Fruit fly (Drosophila melanogaster) whole organism, embryonic: ENCODE data around the gene CG5160.
A peak's percentile ranks its signal among the peaks of the same experiment; 100 is the strongest.

Experiments used
- Bteb2 ChIP-seq: fragments of 200-800 bp; sonication (Bioruptor generic); optimal IDR thresholded peaks from 2 replicates; lab custom pipeline; 2016; ENCODE audit warnings: missing biosample characterization, missing genetic modification characterization
- CG11398 ChIP-seq: fragments of 200-800 bp; sonication (Bioruptor generic); optimal IDR thresholded peaks from 2 replicates; lab custom pipeline; 2016; ENCODE audit warnings: missing biosample characterization, missing genetic modification characterization
- CG12744 ChIP-seq: fragments of 200-800 bp; sonication (Bioruptor generic); optimal IDR thresholded peaks from 2 replicates; lab custom pipeline; 2016; ENCODE audit warnings: missing biosample characterization, missing genetic modification characterization
- CG12769 ChIP-seq: fragments of 200-800 bp; sonication (Bioruptor generic); optimal IDR thresholded peaks from 2 replicates; lab custom pipeline; 2019; ENCODE audit warnings: missing biosample characterization, mild to moderate bottlenecking, missing genetic modification characterization, moderate library complexity
- CG12942 ChIP-seq: fragments of 200-800 bp; sonication (Bioruptor generic); optimal IDR thresholded peaks from 3 replicates; lab custom pipeline; 2016; ENCODE audit warnings: missing biosample characterization, missing genetic modification characterization
- CG13123 ChIP-seq: fragments of 200-800 bp; sonication (Bioruptor generic); optimal IDR thresholded peaks from 2 replicates; lab custom pipeline; 2016; ENCODE audit warnings: missing biosample characterization, missing genetic modification characterization
- CG15073 ChIP-seq: fragments of 200-800 bp; sonication (Bioruptor generic); optimal IDR thresholded peaks from 2 replicates; lab custom pipeline; 2016; ENCODE audit warnings: missing biosample characterization, missing genetic modification characterization
- CG15601 ChIP-seq: fragments of 200-800 bp; sonication (Bioruptor generic); optimal IDR thresholded peaks from 3 replicates; lab custom pipeline; 2019; ENCODE audit warnings: missing biosample characterization, mild to moderate bottlenecking, missing genetic modification characterization, moderate library complexity
- CG1602 ChIP-seq: fragments of 200-800 bp; sonication (Bioruptor generic); optimal IDR thresholded peaks from 3 replicates; lab custom pipeline; 2016; ENCODE audit warnings: missing biosample characterization, missing genetic modification characterization
- CG17328 ChIP-seq: fragments of 200-800 bp; sonication (Bioruptor generic); IDR thresholded peaks from 2 replicates; pipeline ENCODE4 v1.3.6; 2022; ENCODE audit warnings: missing biosample characterization, missing genetic modification characterization
- CG17359 ChIP-seq: fragments of 200-800 bp; sonication (Bioruptor generic); optimal IDR thresholded peaks from 3 replicates; lab custom pipeline; 2018; ENCODE audit warnings: missing biosample characterization, mild to moderate bottlenecking, missing genetic modification characterization, moderate library complexity
- CG1792 ChIP-seq: fragments of 200-800 bp; sonication (Bioruptor generic); optimal IDR thresholded peaks from 2 replicates; lab custom pipeline; 2016; ENCODE audit warnings: missing biosample characterization, missing genetic modification characterization
- CG18599 ChIP-seq: fragments of 200-800 bp; sonication (Bioruptor generic); optimal IDR thresholded peaks from 3 replicates; lab custom pipeline; 2017; ENCODE audit warnings: missing biosample characterization, missing genetic modification characterization, mild to moderate bottlenecking, moderate library complexity, missing genetic modification reagents
- CG2678 ChIP-seq: fragments of 200-800 bp; sonication (Bioruptor generic); optimal IDR thresholded peaks from 3 replicates; lab custom pipeline; 2019; ENCODE audit warnings: missing biosample characterization, mild to moderate bottlenecking, missing genetic modification characterization, moderate library complexity
- CG2712 ChIP-seq: fragments of 200-800 bp; optimal IDR thresholded peaks from 3 replicates; lab custom pipeline; 2019; ENCODE audit warnings: missing biosample characterization, mild to moderate bottlenecking, missing genetic modification characterization, moderate library complexity
- CG30403 ChIP-seq: fragments of 200-800 bp; sonication (Bioruptor generic); optimal IDR thresholded peaks from 3 replicates; lab custom pipeline; 2016; ENCODE audit warnings: missing biosample characterization, missing genetic modification characterization
- CG31441 ChIP-seq: fragments of 200-800 bp; sonication (Bioruptor generic); IDR thresholded peaks from 2 replicates; pipeline ENCODE4 v1.3.6; 2022; ENCODE audit warnings: missing biosample characterization, missing genetic modification characterization
- CG3281 ChIP-seq: fragments of 200-800 bp; sonication (Bioruptor generic); optimal IDR thresholded peaks from 3 replicates; lab custom pipeline; 2017; ENCODE audit warnings: missing biosample characterization, mild to moderate bottlenecking, missing genetic modification characterization
- CG34224 ChIP-seq: fragments of 200-800 bp; sonication (Bioruptor generic); IDR thresholded peaks from 3 replicates; pipeline ENCODE4 v1.3.6; 2022; ENCODE audit warnings: missing biosample characterization, missing genetic modification characterization; ENCODE audit not compliant: partially characterized antibody
- CG4854 ChIP-seq: fragments of 200-800 bp; sonication (Bioruptor generic); optimal IDR thresholded peaks from 2 replicates; lab custom pipeline; 2016; ENCODE audit warnings: missing biosample characterization, missing genetic modification characterization, inconsistent platforms
- CkIIα-i1 ChIP-seq: fragments of 200-800 bp; sonication (Bioruptor generic); IDR thresholded peaks from 2 replicates; pipeline ENCODE4 v1.3.6; 2022; ENCODE audit warnings: missing biosample characterization, missing genetic modification characterization
- E2f1 ChIP-seq: fragments of 200-800 bp; sonication (Bioruptor generic); IDR thresholded peaks from 2 replicates; pipeline ENCODE4 v1.3.6; 2022; ENCODE audit warnings: missing biosample characterization, missing genetic modification characterization
- Ets65A ChIP-seq: fragments of 200-800 bp; sonication (Bioruptor generic); peaks from one replicate; lab custom pipeline; 2016; ENCODE audit warnings: missing biosample characterization, missing genetic modification characterization
- HmgZ ChIP-seq: fragments of 200-800 bp; sonication (Bioruptor generic); optimal IDR thresholded peaks from 2 replicates; lab custom pipeline; 2018; ENCODE audit warnings: missing biosample characterization, mild to moderate bottlenecking, missing genetic modification characterization
- Hmx ChIP-seq: fragments of 200-800 bp; sonication (Bioruptor generic); optimal IDR thresholded peaks from 2 replicates; lab custom pipeline; 2016; ENCODE audit warnings: missing biosample characterization, missing genetic modification characterization
- MBD-R2 ChIP-seq: fragments of 200-800 bp; sonication (Bioruptor generic); IDR thresholded peaks from 2 replicates; pipeline ENCODE4 v1.3.6; 2022; ENCODE audit warnings: missing biosample characterization, missing genetic modification characterization
- Nf-YA ChIP-seq: fragments of 200-800 bp; sonication (Bioruptor generic); IDR thresholded peaks from 2 replicates; pipeline ENCODE4 v1.3.6; 2022; ENCODE audit warnings: missing biosample characterization, missing genetic modification characterization
- Oaz ChIP-seq: fragments of 200-800 bp; sonication (Bioruptor generic); IDR thresholded peaks from 2 replicates; pipeline ENCODE4 v1.3.6; 2022; ENCODE audit warnings: missing biosample characterization, missing genetic modification characterization
- PHDP ChIP-seq: fragments of 200-800 bp; sonication (Bioruptor generic); optimal IDR thresholded peaks from 3 replicates; lab custom pipeline; 2018; ENCODE audit warnings: missing biosample characterization, mild to moderate bottlenecking, missing genetic modification characterization, moderate library complexity
- TFAM ChIP-seq: fragments of 200-800 bp; sonication (Bioruptor generic); optimal IDR thresholded peaks from 2 replicates; lab custom pipeline; 2017; ENCODE audit warnings: missing biosample characterization, missing genetic modification characterization, inconsistent platforms
- Tbp ChIP-seq: fragments of >200 bp; optimal IDR thresholded peaks from 2 replicates; lab custom pipeline; 2018; ENCODE audit warnings: missing biosample characterization, missing genetic modification characterization
- Vsx1 ChIP-seq: fragments of 200-800 bp; sonication (Bioruptor generic); optimal IDR thresholded peaks from 2 replicates; lab custom pipeline; 2017; ENCODE audit warnings: missing biosample characterization, mild to moderate bottlenecking, missing genetic modification characterization, missing genetic modification reagents
- ato ChIP-seq: fragments of 200-800 bp; sonication (Bioruptor generic); IDR thresholded peaks from 2 replicates; pipeline ENCODE4 v1.3.6; 2022; ENCODE audit warnings: missing biosample characterization, missing genetic modification characterization; ENCODE audit not compliant: partially characterized antibody
- cato ChIP-seq: fragments of 200-800 bp; sonication (Bioruptor generic); optimal IDR thresholded peaks from 2 replicates; lab custom pipeline; 2016; ENCODE audit warnings: missing biosample characterization, missing genetic modification characterization, borderline replicate concordance
- croc ChIP-seq: fragments of 200-800 bp; sonication (Bioruptor generic); conservative IDR thresholded peaks from 3 replicates; pipeline ENCODE4 v1.3.6; 2022; ENCODE audit warnings: missing biosample characterization, missing genetic modification characterization
- da ChIP-seq: fragments of 200-800 bp; sonication (Bioruptor generic); optimal IDR thresholded peaks from 2 replicates; lab custom pipeline; 2016; ENCODE audit warnings: missing biosample characterization, missing genetic modification characterization
- en ChIP-seq: fragments of 200-800 bp; sonication (Bioruptor generic); optimal IDR thresholded peaks from 2 replicates; lab custom pipeline; 2016; ENCODE audit warnings: missing biosample characterization, missing genetic modification characterization
- exex ChIP-seq: fragments of 200-800 bp; sonication (Bioruptor generic); optimal IDR thresholded peaks from 4 replicates; lab custom pipeline; 2018; ENCODE audit warnings: missing biosample characterization, mild to moderate bottlenecking, missing genetic modification characterization, moderate library complexity
- fru ChIP-seq: fragments of >200 bp; optimal IDR thresholded peaks from 2 replicates; lab custom pipeline; 2017
- hbn ChIP-seq: fragments of 200-800 bp; sonication (Bioruptor generic); IDR thresholded peaks from 2 replicates; pipeline ENCODE4 v1.3.6; 2022; ENCODE audit warnings: missing biosample characterization, missing genetic modification characterization; ENCODE audit not compliant: partially characterized antibody
- ind ChIP-seq: fragments of 200-800 bp; sonication (Bioruptor generic); optimal IDR thresholded peaks from 3 replicates; lab custom pipeline; 2016; ENCODE audit warnings: missing biosample characterization, missing genetic modification characterization
- kni ChIP-seq: fragments of 200-800 bp; sonication (Bioruptor generic); optimal IDR thresholded peaks from 3 replicates; lab custom pipeline; 2017; ENCODE audit warnings: mild to moderate bottlenecking, missing biosample characterization, missing genetic modification reagents, missing genetic modification characterization
- otp ChIP-seq: fragments of 200-800 bp; sonication (Bioruptor generic); IDR thresholded peaks from 3 replicates; pipeline ENCODE4, ENCODE4 v1.3.6; 2022; ENCODE audit warnings: missing biosample characterization, missing genetic modification characterization
- pb ChIP-seq: fragments of 200-800 bp; sonication (Bioruptor generic); optimal IDR thresholded peaks from 3 replicates; lab custom pipeline; 2016; ENCODE audit warnings: missing biosample characterization, missing genetic modification characterization
- shn ChIP-seq: fragments of 200-800 bp; sonication (Bioruptor generic); optimal IDR thresholded peaks from 3 replicates; lab custom pipeline; 2016; ENCODE audit warnings: missing biosample characterization, missing genetic modification characterization
- sob ChIP-seq: fragments of 200-800 bp; sonication (Bioruptor generic); IDR thresholded peaks from 2 replicates; pipeline ENCODE4 v1.3.6; 2022; ENCODE audit warnings: missing biosample characterization, missing genetic modification characterization
- sqz ChIP-seq: fragments of 200-800 bp; sonication (Bioruptor generic); optimal IDR thresholded peaks from 3 replicates; lab custom pipeline; 2018; ENCODE audit warnings: missing biosample characterization, mild to moderate bottlenecking, missing genetic modification characterization
- tin ChIP-seq: fragments of 200-800 bp; sonication (Bioruptor generic); optimal IDR thresholded peaks from 3 replicates; lab custom pipeline; 2016; ENCODE audit warnings: missing biosample characterization, missing genetic modification characterization
- tna ChIP-seq: fragments of 200-800 bp; sonication (Bioruptor generic); IDR thresholded peaks from 2 replicates; pipeline ENCODE4 v1.3.6; 2022; ENCODE audit warnings: missing biosample characterization, missing genetic modification characterization; ENCODE audit not compliant: partially characterized antibody
- wek ChIP-seq: fragments of 200-800 bp; sonication (Bioruptor generic); optimal IDR thresholded peaks from 3 replicates; lab custom pipeline; 2018; ENCODE audit warnings: missing biosample characterization, mild to moderate bottlenecking, missing genetic modification characterization, moderate library complexity
- z ChIP-seq: fragments of 200-800 bp; sonication (Bioruptor generic); IDR thresholded peaks from 3 replicates; pipeline ENCODE4 v1.3.6; 2022; ENCODE audit warnings: missing biosample characterization, missing genetic modification characterization
- zen2 ChIP-seq: fragments of 200-800 bp; sonication (Bioruptor generic); IDR thresholded peaks from 3 replicates; pipeline ENCODE4 v1.3.6; 2022; ENCODE audit warnings: missing biosample characterization, missing genetic modification characterization; ENCODE audit not compliant: partially characterized antibody

The CG5160 gene

dm6 chr2L:7396962-7397361 lies 1.6 kb downstream of the CG5160 start (continued):
- no peak for TF ChIP-seq kni (GFP tag; lab: Kevin White, UChicago)
- TF ChIP-seq Bteb2 (GFP tag; lab: Kevin White, UChicago): no peak
- no peak for TF ChIP-seq sqz (GFP tag; lab: Kevin White, UChicago)
- TF ChIP-seq CG18599 (GFP tag; lab: Kevin White, UChicago): peak; percentile 83
- no peak; the same call in 1 of the 2 replicates for TF ChIP-seq CG17328 (GFP tag; lab: Robert Waterston, UW)
- TF ChIP-seq tna (GFP tag; lab: Robert Waterston, UW): no peak
- TF ChIP-seq en: peak; percentile 29
- TF ChIP-seq CG2712 (tag; lab: Kevin White, UChicago): peak; percentile 74
- peak; percentile 73 for TF ChIP-seq ind
- peak; percentile 80 for TF ChIP-seq CG2678 (tag; lab: Kevin White, UChicago)
- no peak for TF ChIP-seq Hmx (GFP tag; lab: Kevin White, UChicago)
- TF ChIP-seq Nf-YA (GFP tag; lab: Robert Waterston, UW): 0 out of 2 replicates have a peak, but pooled peaks have one; percentile 26
- TF ChIP-seq cato (GFP tag; lab: Kevin White, UChicago): no peak
- TF ChIP-seq hbn (GFP tag; lab: Robert Waterston, UW): no peak
- TF ChIP-seq tin (GFP tag; lab: Kevin White, UChicago): peak; percentile 51
- peak; percentile 20; the same call in 1 of the 2 replicates for TF ChIP-seq MBD-R2 (GFP tag; lab: Robert Waterston, UW)
- no peak for TF ChIP-seq TFAM (GFP tag; lab: Kevin White, UChicago)
- peak; percentile 51 for TF ChIP-seq CG12744 (GFP tag; lab: Kevin White, UChicago)
- peak; percentile 52 for TF ChIP-seq Ets65A (GFP tag; lab: Kevin White, UChicago)
- TF ChIP-seq zen2 (GFP tag; lab: Robert Waterston, UW): no peak
- TF ChIP-seq Vsx1: no peak
- TF ChIP-seq fru (lab: Kevin White, UChicago): no peak
- TF ChIP-seq E2f1 (GFP tag; lab: Robert Waterston, UW): peak; percentile 81
- TF ChIP-seq HmgZ: peak; percentile 47
- TF ChIP-seq otp (GFP tag; lab: Robert Waterston, UW): peak; percentile 72
- no peak for TF ChIP-seq CG1792 (GFP tag; lab: Kevin White, UChicago)
- no peak for TF ChIP-seq CG34224 (GFP tag; lab: Robert Waterston, UW)
- TF ChIP-seq ato: no peak
- TF ChIP-seq PHDP: peak; percentile 72
- TF ChIP-seq CG13123 (GFP tag; lab: Kevin White, UChicago): no peak
- TF ChIP-seq Oaz (GFP tag; lab: Robert Waterston, UW): 0 out of 2 replicates have a peak, but pooled peaks have one; percentile 41
- no peak for TF ChIP-seq CG15601
- no peak for TF ChIP-seq pb
- no peak for TF ChIP-seq z
- peak; percentile 83 for TF ChIP-seq sob
- no peak for TF ChIP-seq exex (tag; lab: Kevin White, UChicago)
- no peak for TF ChIP-seq da
- peak; percentile 67 for TF ChIP-seq CG3281
- TF ChIP-seq CG30403 (GFP tag; lab: Kevin White, UChicago): peak; percentile 69
- peak; percentile 67 for TF ChIP-seq CG31441 (GFP tag; lab: Robert Waterston, UW)
- TF ChIP-seq Tbp (GFP tag; lab: Kevin White, UChicago): no peak
- peak; percentile 40 for TF ChIP-seq CG12942 (GFP tag; lab: Kevin White, UChicago)
- peak; percentile 42 for TF ChIP-seq CG1602 (GFP tag; lab: Kevin White, UChicago)
- TF ChIP-seq wek (GFP tag; lab: Kevin White, UChicago): no peak
- TF ChIP-seq CG12769 (tag; lab: Kevin White, UChicago): peak; percentile 74
- no peak for TF ChIP-seq CG15073 (GFP tag; lab: Kevin White, UChicago)
- peak; percentile 68 for TF ChIP-seq CG17359 (tag; lab: Kevin White, UChicago)
- TF ChIP-seq croc (GFP tag; lab: Robert Waterston, UW): peak; percentile 51
- TF ChIP-seq CG4854 (GFP tag; lab: Kevin White, UChicago): peak; percentile 31
- TF ChIP-seq CG11398: no peak
- TF ChIP-seq shn (GFP tag; lab: Kevin White, UChicago): no peak
- TF ChIP-seq CkIIα-i1 (GFP tag; lab: Robert Waterston, UW): no peak
